Worm (Caenorhabditis elegans) whole organism, late embryonic: Measurements from ENCODE around the gene glb-11.

Experiments used
- Y22D7AL.16 ChIP-seq: sonication (generic microtip); optimal IDR thresholded peaks from 2 replicates; lab custom pipeline; 2016; ENCODE audit warnings: missing genetic modification characterization, missing compliant biosample characterization
- ceh-19 ChIP-seq: fragments of 200-800 bp; sonication (Bioruptor generic); optimal IDR thresholded peaks from 2 replicates; lab custom pipeline; 2018; ENCODE audit warnings: mild to moderate bottlenecking, missing genetic modification characterization, missing compliant biosample characterization
- ceh-45 ChIP-seq: fragments of 200-800 bp; sonication (Bioruptor generic); IDR thresholded peaks from 2 replicates; pipeline ENCODE4 v1.3.6; 2022; ENCODE audit warnings: missing genetic modification reagents, missing genetic modification characterization, missing compliant biosample characterization
- ceh-6 ChIP-seq: fragments of 200-800 bp; sonication (Bioruptor generic); optimal IDR thresholded peaks from 2 replicates; lab custom pipeline; 2018; ENCODE audit warnings: mild to moderate bottlenecking, missing genetic modification characterization, missing compliant biosample characterization
- ets-4 ChIP-seq: sonication (generic microtip); optimal IDR thresholded peaks from 2 replicates; lab custom pipeline; 2016; ENCODE audit warnings: missing genetic modification characterization, missing compliant biosample characterization
- nhr-11 ChIP-seq: fragments of 150-350 bp; optimal IDR thresholded peaks from 2 replicates; lab custom pipeline; 2014; ENCODE audit warnings: missing biosample characterization, missing genetic modification characterization
- pat-9 ChIP-seq: fragments of 200-800 bp; sonication (Bioruptor generic); optimal IDR thresholded peaks from 2 replicates; lab custom pipeline; 2018; ENCODE audit warnings: mild to moderate bottlenecking, missing genetic modification characterization, moderate library complexity, missing compliant biosample characterization

DNA sequence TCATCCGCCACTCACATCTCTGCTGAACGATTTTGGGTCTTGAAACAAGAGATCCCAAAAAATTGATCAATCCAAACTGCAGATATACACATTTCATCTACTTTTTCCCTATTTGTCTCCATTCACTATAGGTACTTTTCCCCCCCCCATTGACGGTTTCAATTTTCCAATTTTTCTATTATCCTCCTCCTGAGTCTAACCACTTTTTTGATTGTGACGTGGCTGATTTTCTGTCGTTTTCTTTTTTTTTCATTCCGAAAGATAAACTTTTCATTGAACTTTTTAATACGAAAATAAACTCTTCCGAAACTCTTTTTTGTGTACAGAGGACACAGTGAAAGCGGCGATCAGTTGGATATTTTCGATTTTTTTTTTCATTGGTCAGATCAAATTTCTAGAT lies 34.1 kb downstream of the glb-11 start:
- TF ChIP-seq ceh-19 (GFP tag; lab: Kevin White, UChicago) (no peak), ceh-6 (GFP tag; lab: Kevin White, UChicago) (no peak), Y22D7AL.16 (tag; lab: Kevin White, UChicago) (no peak), ceh-45 (no peak), nhr-11 (tag; lab: Kevin White, UChicago) (no peak), pat-9 (no peak), ets-4 (tag; lab: Kevin White, UChicago) (no peak)
